Fruit fly (Drosophila melanogaster) whole organism, embryonic: ENCODE results near the gene CG42237.

Experiments used
- Abd-B ChIP-seq: fragments of 200-800 bp; sonication (Bioruptor generic); optimal IDR thresholded peaks from 2 replicates; lab custom pipeline; 2018; ENCODE audit warnings: missing biosample characterization, mild to moderate bottlenecking, missing genetic modification characterization, moderate library complexity
- Aef1 ChIP-seq: fragments of 200-800 bp; sonication (Bioruptor generic); IDR thresholded peaks from 3 replicates; pipeline ENCODE4 v1.3.6; 2022; ENCODE audit warnings: missing biosample characterization, missing genetic modification characterization
- C15 ChIP-seq: fragments of 200-800 bp; sonication (Bioruptor generic); IDR thresholded peaks from 3 replicates; pipeline ENCODE4 v1.3.6; 2022; ENCODE audit warnings: missing biosample characterization, missing genetic modification characterization
- CG10274 ChIP-seq: fragments of 200-800 bp; sonication (Bioruptor generic); optimal IDR thresholded peaks from 3 replicates; lab custom pipeline; 2017; ENCODE audit warnings: missing biosample characterization, mild to moderate bottlenecking, missing genetic modification characterization
- CG10462 ChIP-seq: fragments of 200-800 bp; sonication (Bioruptor generic); optimal IDR thresholded peaks from 2 replicates; lab custom pipeline; 2016; ENCODE audit warnings: missing biosample characterization, missing genetic modification characterization
- CG11560 ChIP-seq: fragments of 200-800 bp; sonication (Bioruptor generic); IDR thresholded peaks from 3 replicates; pipeline ENCODE4 v1.3.6; 2022; ENCODE audit warnings: missing biosample characterization, missing genetic modification characterization
- CG12659 ChIP-seq: fragments of 200-800 bp; sonication (Bioruptor generic); optimal IDR thresholded peaks from 3 replicates; lab custom pipeline; 2017; ENCODE audit warnings: mild to moderate bottlenecking, missing biosample characterization, missing genetic modification reagents, missing genetic modification characterization
- CG14014 ChIP-seq: fragments of 200-800 bp; sonication (Bioruptor generic); IDR thresholded peaks from 2 replicates; pipeline ENCODE4 v1.3.6; 2022; ENCODE audit warnings: missing biosample characterization, missing genetic modification characterization
- CG1602 ChIP-seq: fragments of 200-800 bp; sonication (Bioruptor generic); optimal IDR thresholded peaks from 3 replicates; lab custom pipeline; 2016; ENCODE audit warnings: missing biosample characterization, missing genetic modification characterization
- CG18619 ChIP-seq: fragments of 200-800 bp; sonication (Bioruptor generic); optimal IDR thresholded peaks from 3 replicates; lab custom pipeline; 2017; ENCODE audit warnings: missing biosample characterization, mild to moderate bottlenecking, missing genetic modification characterization
- CG2129 ChIP-seq: fragments of 200-800 bp; sonication (Bioruptor generic); IDR thresholded peaks from 2 replicates; pipeline ENCODE4 v1.3.6; 2022; ENCODE audit warnings: missing biosample characterization, missing genetic modification characterization; ENCODE audit not compliant: partially characterized antibody
- CG2199 ChIP-seq: fragments of 200-800 bp; sonication (Bioruptor generic); IDR thresholded peaks from 3 replicates; pipeline ENCODE4 v1.3.6; 2022; ENCODE audit warnings: missing biosample characterization, missing genetic modification characterization
- CG2202 ChIP-seq: fragments of 200-800 bp; sonication (Bioruptor generic); optimal IDR thresholded peaks from 2 replicates; lab custom pipeline; 2018; ENCODE audit warnings: missing biosample characterization, mild to moderate bottlenecking, missing genetic modification characterization
- CG3838 ChIP-seq: fragments of 200-800 bp; sonication (Bioruptor generic); optimal IDR thresholded peaks from 3 replicates; lab custom pipeline; 2016; ENCODE audit warnings: missing biosample characterization, missing genetic modification characterization
- CG5953 ChIP-seq: fragments of 200-800 bp; sonication (Bioruptor generic); IDR thresholded peaks from 2 replicates; pipeline ENCODE4 v1.3.6; 2022; ENCODE audit warnings: missing biosample characterization, missing genetic modification characterization
- CG6791 ChIP-seq: fragments of 200-800 bp; sonication (Bioruptor generic); IDR thresholded peaks from 3 replicates; pipeline ENCODE4 v1.3.6; 2022; ENCODE audit warnings: missing biosample characterization, missing genetic modification characterization; ENCODE audit not compliant: partially characterized antibody
- CG7357 ChIP-seq: fragments of 200-800 bp; sonication (Bioruptor generic); IDR thresholded peaks from 3 replicates; pipeline ENCODE4 v1.3.6; 2022; ENCODE audit warnings: missing biosample characterization, missing genetic modification characterization
- CG7745 ChIP-seq: fragments of 200-800 bp; sonication (Bioruptor generic); optimal IDR thresholded peaks from 2 replicates; lab custom pipeline; 2018; ENCODE audit warnings: missing biosample characterization, mild to moderate bottlenecking, missing genetic modification characterization, moderate library complexity
- CTCF ChIP-seq: fragments of 200-800 bp; sonication (Bioruptor generic); optimal IDR thresholded peaks from 2 replicates; lab custom pipeline; 2017; ENCODE audit warnings: missing biosample characterization, mild to moderate bottlenecking, missing genetic modification characterization, moderate library complexity
- E2f2 ChIP-seq: fragments of 200-800 bp; sonication (Bioruptor generic); IDR thresholded peaks from 2 replicates; pipeline ENCODE4 v1.3.6; 2022; ENCODE audit warnings: missing biosample characterization, missing genetic modification characterization
- Ets65A ChIP-seq: fragments of 200-800 bp; sonication (Bioruptor generic); peaks from one replicate; lab custom pipeline; 2016; ENCODE audit warnings: missing biosample characterization, missing genetic modification characterization
- Fer3 ChIP-seq: fragments of 200-800 bp; sonication (Bioruptor generic); optimal IDR thresholded peaks from 2 replicates; lab custom pipeline; 2018; ENCODE audit warnings: missing biosample characterization, mild to moderate bottlenecking, missing genetic modification characterization, moderate library complexity
- Gug ChIP-seq: fragments of 200-800 bp; sonication (Bioruptor generic); IDR thresholded peaks from 4 replicates; pipeline ENCODE4 v1.3.6; 2022; ENCODE audit warnings: missing biosample characterization, missing genetic modification characterization
- Hr39 ChIP-seq: fragments of >200 bp; optimal IDR thresholded peaks from 2 replicates; lab custom pipeline; 2017
- Jarid2 ChIP-seq: fragments of 200-800 bp; sonication (Bioruptor generic); optimal IDR thresholded peaks from 3 replicates; lab custom pipeline; 2017; ENCODE audit warnings: mild to moderate bottlenecking, missing biosample characterization, missing genetic modification reagents, missing genetic modification characterization
- Myb ChIP-seq: fragments of 200-800 bp; sonication (Bioruptor generic); optimal IDR thresholded peaks from 2 replicates; lab custom pipeline; 2016; ENCODE audit warnings: missing biosample characterization, missing genetic modification characterization
- Optix ChIP-seq: fragments of 200-800 bp; sonication (Bioruptor generic); IDR thresholded peaks from 3 replicates; pipeline ENCODE4 v1.3.6; 2022; ENCODE audit warnings: missing biosample characterization, missing genetic modification characterization
- Sox102F ChIP-seq: fragments of 200-800 bp; sonication (Bioruptor generic); optimal IDR thresholded peaks from 2 replicates; lab custom pipeline; 2018; ENCODE audit warnings: missing biosample characterization, mild to moderate bottlenecking, missing genetic modification characterization, moderate library complexity
- Sry-β ChIP-seq: fragments of 200-800 bp; sonication (Bioruptor generic); optimal IDR thresholded peaks from 2 replicates; lab custom pipeline; 2018; ENCODE audit warnings: missing biosample characterization, mild to moderate bottlenecking, missing genetic modification characterization, moderate library complexity
- cad ChIP-seq: fragments of >200 bp; optimal IDR thresholded peaks from 2 replicates; lab custom pipeline; 2017; ENCODE audit warnings: missing biosample characterization, missing genetic modification characterization
- cas ChIP-seq: fragments of 200-800 bp; sonication (Bioruptor generic); IDR thresholded peaks from 2 replicates; pipeline ENCODE4 v1.3.6; 2022; ENCODE audit warnings: missing biosample characterization, missing genetic modification characterization
- caup ChIP-seq: fragments of 200-800 bp; sonication (Bioruptor generic); optimal IDR thresholded peaks from 3 replicates; lab custom pipeline; 2017; ENCODE audit warnings: missing biosample characterization, mild to moderate bottlenecking, missing genetic modification characterization, moderate library complexity; ENCODE audit not compliant: severe bottlenecking
- dan ChIP-seq: fragments of 200-800 bp; sonication (Bioruptor generic); IDR thresholded peaks from 2 replicates; pipeline ENCODE4 v1.3.6; 2022; ENCODE audit warnings: missing biosample characterization, missing genetic modification characterization
- dati ChIP-seq: fragments of 200-800 bp; sonication (Bioruptor generic); IDR thresholded peaks from 2 replicates; pipeline ENCODE4 v1.3.6; 2022; ENCODE audit warnings: missing biosample characterization, missing genetic modification characterization
- gem ChIP-seq: fragments of 200-800 bp; sonication (Bioruptor generic); optimal IDR thresholded peaks from 2 replicates; lab custom pipeline; 2019; ENCODE audit warnings: missing biosample characterization, mild to moderate bottlenecking, missing genetic modification characterization, moderate library complexity
- gfzf ChIP-seq: fragments of 200-800 bp; sonication (Bioruptor generic); optimal IDR thresholded peaks from 2 replicates; lab custom pipeline; 2016; ENCODE audit warnings: missing biosample characterization, mild to moderate bottlenecking, missing genetic modification characterization, moderate library complexity
- gro ChIP-seq: fragments of 200-800 bp; sonication (Bioruptor generic); optimal IDR thresholded peaks from 2 replicates; lab custom pipeline; 2016; ENCODE audit warnings: missing biosample characterization, missing genetic modification characterization
- gsb-n ChIP-seq: fragments of 200-800 bp; sonication (Bioruptor generic); optimal IDR thresholded peaks from 3 replicates; lab custom pipeline; 2018; ENCODE audit warnings: missing biosample characterization, mild to moderate bottlenecking, missing genetic modification characterization
- hth ChIP-seq: fragments of >200 bp; optimal IDR thresholded peaks from 2 replicates; lab custom pipeline; 2017; ENCODE audit warnings: inconsistent platforms
- jing ChIP-seq: fragments of 200-800 bp; sonication (Bioruptor generic); optimal IDR thresholded peaks from 2 replicates; lab custom pipeline; 2018; ENCODE audit warnings: missing biosample characterization, mild to moderate bottlenecking, missing genetic modification characterization
- kay ChIP-seq: fragments of 200-800 bp; sonication (Bioruptor generic); optimal IDR thresholded peaks from 2 replicates; lab custom pipeline; 2016; ENCODE audit warnings: missing biosample characterization, missing genetic modification characterization
- luna ChIP-seq: fragments of 200-800 bp; sonication (Bioruptor generic); optimal IDR thresholded peaks from 2 replicates; lab custom pipeline; 2016; ENCODE audit warnings: missing biosample characterization, missing genetic modification characterization
- org-1 ChIP-seq: fragments of 200-800 bp; sonication (Bioruptor generic); optimal IDR thresholded peaks from 2 replicates; lab custom pipeline; 2017; ENCODE audit warnings: missing biosample characterization, missing genetic modification characterization
- pb ChIP-seq: fragments of 200-800 bp; sonication (Bioruptor generic); optimal IDR thresholded peaks from 3 replicates; lab custom pipeline; 2016; ENCODE audit warnings: missing biosample characterization, missing genetic modification characterization
- peb ChIP-seq: fragments of 200-800 bp; sonication (Bioruptor generic); IDR thresholded peaks from 2 replicates; pipeline ENCODE4 v1.3.6; 2022; ENCODE audit warnings: missing biosample characterization, missing genetic modification characterization
- pzg ChIP-seq: fragments of 200-800 bp; sonication (Bioruptor generic); optimal IDR thresholded peaks from 3 replicates; lab custom pipeline; 2018; ENCODE audit warnings: missing biosample characterization, mild to moderate bottlenecking, missing genetic modification characterization, moderate library complexity
- ranshi ChIP-seq: fragments of 200-800 bp; sonication (Bioruptor generic); IDR thresholded peaks from 2 replicates; pipeline ENCODE4 v1.3.6; 2022; ENCODE audit warnings: missing biosample characterization, missing genetic modification characterization
- ro ChIP-seq: fragments of 200-800 bp; sonication (Bioruptor generic); IDR thresholded peaks from 2 replicates; pipeline ENCODE4 v1.3.6; 2022; ENCODE audit warnings: missing biosample characterization, missing genetic modification characterization
- sisA ChIP-seq: fragments of 200-800 bp; sonication (Bioruptor generic); IDR thresholded peaks from 2 replicates; pipeline ENCODE4 v1.3.6; 2022; ENCODE audit warnings: missing biosample characterization, missing genetic modification characterization
- sug ChIP-seq: fragments of 200-800 bp; optimal IDR thresholded peaks from 2 replicates; lab custom pipeline; 2019; ENCODE audit warnings: missing biosample characterization, mild to moderate bottlenecking, missing genetic modification characterization, moderate library complexity
- tin ChIP-seq: fragments of 200-800 bp; sonication (Bioruptor generic); optimal IDR thresholded peaks from 3 replicates; lab custom pipeline; 2016; ENCODE audit warnings: missing biosample characterization, missing genetic modification characterization
- twi ChIP-seq: fragments of 200-800 bp; optimal IDR thresholded peaks from 2 replicates; lab custom pipeline; 2019; ENCODE audit warnings: missing biosample characterization, mild to moderate bottlenecking, missing genetic modification characterization, moderate library complexity
- unpg ChIP-seq: fragments of 200-800 bp; sonication (Bioruptor generic); optimal IDR thresholded peaks from 3 replicates; lab custom pipeline; 2018; ENCODE audit warnings: missing biosample characterization, mild to moderate bottlenecking, missing genetic modification characterization, moderate library complexity
- vnd ChIP-seq: fragments of 200-800 bp; sonication (Bioruptor generic); IDR thresholded peaks from 3 replicates; pipeline ENCODE4 v1.3.6; 2022; ENCODE audit warnings: missing biosample characterization, missing genetic modification characterization; ENCODE audit not compliant: partially characterized antibody

The CG42237 gene

dm6 chrX:13143100-13143499 is 28.2 kb downstream of the CG42237 start (continued):
- TF ChIP-seq sug (tag; lab: Kevin White, UChicago) = no peak
- no peak for TF ChIP-seq gsb-n (tag; lab: Kevin White, UChicago)
- TF ChIP-seq ro (GFP tag; lab: Robert Waterston, UW) = 0 out of 2 replicates have a peak, but pooled peaks have one; percentile 15
- peak; percentile 67 for TF ChIP-seq gem
- TF ChIP-seq E2f2 = no peak
- TF ChIP-seq gfzf (GFP tag; lab: Kevin White, UChicago) = no peak
- no peak for TF ChIP-seq dan
- TF ChIP-seq hth (lab: Kevin White, UChicago) = no peak
- TF ChIP-seq CG2199 (GFP tag; lab: Robert Waterston, UW) = no peak
- peak; percentile 13 for TF ChIP-seq Abd-B (GFP tag; lab: Kevin White, UChicago)
- no peak for TF ChIP-seq CG6791 (GFP tag; lab: Robert Waterston, UW)
- TF ChIP-seq CTCF = no peak
- no peak for TF ChIP-seq twi
- no peak for TF ChIP-seq caup (GFP tag; lab: Kevin White, UChicago)
- TF ChIP-seq Optix (GFP tag; lab: Robert Waterston, UW) = no peak
- TF ChIP-seq C15 = no peak
- no peak for TF ChIP-seq CG2129 (GFP tag; lab: Robert Waterston, UW)
- no peak for TF ChIP-seq CG2202 (tag; lab: Kevin White, UChicago)
- no peak for TF ChIP-seq CG10274
- TF ChIP-seq CG3838 (GFP tag; lab: Kevin White, UChicago) = no peak
- TF ChIP-seq CG5953 (GFP tag; lab: Robert Waterston, UW) = no peak
- no peak for TF ChIP-seq Sry-β (GFP tag; lab: Kevin White, UChicago)
- no peak for TF ChIP-seq tin (GFP tag; lab: Kevin White, UChicago)
- no peak for TF ChIP-seq Gug
- TF ChIP-seq Sox102F = peak; percentile 70
- no peak for TF ChIP-seq CG10462
- TF ChIP-seq CG11560 (tag; lab: Robert Waterston, UW) = no peak
- peak; percentile 63 for TF ChIP-seq unpg (GFP tag; lab: Kevin White, UChicago)
- peak; percentile 25 for TF ChIP-seq Fer3
- no peak for TF ChIP-seq org-1 (GFP tag; lab: Kevin White, UChicago)
- TF ChIP-seq CG14014 (GFP tag; lab: Robert Waterston, UW) = peak; percentile 55; the same call in 1 of the 2 replicates
- TF ChIP-seq cas (GFP tag; lab: Robert Waterston, UW) = no peak
- TF ChIP-seq CG12659 (GFP tag; lab: Kevin White, UChicago) = peak; percentile 25
- TF ChIP-seq CG18619 (GFP tag; lab: Kevin White, UChicago) = no peak
- TF ChIP-seq CG7745 (tag; lab: Kevin White, UChicago) = no peak
- no peak for TF ChIP-seq Jarid2 (GFP tag; lab: Kevin White, UChicago)
- no peak for TF ChIP-seq jing (GFP tag; lab: Kevin White, UChicago)
- no peak for TF ChIP-seq ranshi (GFP tag; lab: Robert Waterston, UW)
- no peak for TF ChIP-seq Ets65A (GFP tag; lab: Kevin White, UChicago)
- TF ChIP-seq luna (GFP tag; lab: Kevin White, UChicago) = no peak
- no peak for TF ChIP-seq CG7357 (GFP tag; lab: Robert Waterston, UW)
- TF ChIP-seq pzg (GFP tag; lab: Kevin White, UChicago) = no peak
- TF ChIP-seq Hr39 (lab: Kevin White, UChicago) = no peak
- no peak for TF ChIP-seq pb (GFP tag; lab: Kevin White, UChicago)
- TF ChIP-seq dati (GFP tag; lab: Robert Waterston, UW) = no peak
- no peak for TF ChIP-seq gro (GFP tag; lab: Kevin White, UChicago)
- no peak for TF ChIP-seq Myb
- TF ChIP-seq Aef1 = peak; percentile 31; the same call in 1 of the 3 replicates
- TF ChIP-seq CG1602 = no peak
- 0 out of 2 replicates have a peak, but pooled peaks have one; percentile 40 for TF ChIP-seq sisA (GFP tag; lab: Robert Waterston, UW)
- no peak for TF ChIP-seq vnd (GFP tag; lab: Robert Waterston, UW)
- no peak for TF ChIP-seq kay (GFP tag; lab: Kevin White, UChicago)
- TF ChIP-seq peb (GFP tag; lab: Robert Waterston, UW) = no peak
- TF ChIP-seq cad (GFP tag; lab: Kevin White, UChicago) = no peak
